Worm (Caenorhabditis elegans) whole organism, young adult: Measurements from ENCODE around the gene srsx-33.
A peak's percentile ranks its signal among the peaks of the same experiment; 100 is the strongest.

ENCODE experiments used
- B0261.1 ChIP-seq: sonication (generic microtip); optimal IDR thresholded peaks from 2 replicates; lab custom pipeline; 2016; ENCODE audit warnings: mild to moderate bottlenecking, missing genetic modification characterization, moderate library complexity, missing compliant biosample characterization
- B0336.3 ChIP-seq: fragments of 200-800 bp; sonication (Bioruptor generic); IDR thresholded peaks from 2 replicates; pipeline ENCODE4 v1.3.6; 2022; ENCODE audit warnings: missing genetic modification characterization, missing compliant biosample characterization
- F10E7.11 ChIP-seq: sonication (generic microtip); optimal IDR thresholded peaks from 2 replicates; lab custom pipeline; 2017; ENCODE audit warnings: mild to moderate bottlenecking, missing genetic modification characterization, moderate library complexity, missing compliant biosample characterization
- F52B5.7 ChIP-seq: sonication (generic microtip); optimal IDR thresholded peaks from 2 replicates; lab custom pipeline; 2016; ENCODE audit warnings: mild to moderate bottlenecking, missing genetic modification characterization, missing compliant biosample characterization
- F55B11.4 ChIP-seq: sonication (generic microtip); optimal IDR thresholded peaks from 2 replicates; lab custom pipeline; 2016; ENCODE audit warnings: missing compliant biosample characterization, missing genetic modification characterization, borderline replicate concordance; ENCODE audit not compliant: insufficient read depth
- F57A8.1 ChIP-seq: fragments of 200-800 bp; sonication (Bioruptor generic); optimal IDR thresholded peaks from 2 replicates; lab custom pipeline; 2018; ENCODE audit warnings: mild to moderate bottlenecking, missing genetic modification characterization, moderate library complexity, missing compliant biosample characterization
- T26A5.8 ChIP-seq: sonication (generic microtip); optimal IDR thresholded peaks from 2 replicates; lab custom pipeline; 2016; ENCODE audit warnings: missing genetic modification characterization, missing compliant biosample characterization
- Y53F4B.3 ChIP-seq: fragments of 200-800 bp; sonication (Bioruptor generic); IDR thresholded peaks from 2 replicates; pipeline ENCODE4 v1.3.6; 2022; ENCODE audit warnings: missing genetic modification reagents, missing genetic modification characterization, missing compliant biosample characterization
- Y67H2A.10 ChIP-seq: fragments of 200-800 bp; sonication (Bioruptor generic); conservative IDR thresholded peaks from 2 replicates; pipeline ENCODE4 v1.3.6; 2022; ENCODE audit warnings: missing genetic modification reagents, missing genetic modification characterization, missing compliant biosample characterization
- Y79H2A.3 ChIP-seq: fragments of 200-800 bp; sonication (Bioruptor generic); conservative IDR thresholded peaks from 2 replicates; pipeline ENCODE4 v1.3.6; 2022; ENCODE audit warnings: missing genetic modification reagents, missing genetic modification characterization, missing compliant biosample characterization
- Y95B8A.8 ChIP-seq: fragments of 200-800 bp; sonication (Bioruptor generic); IDR thresholded peaks from 2 replicates; pipeline ENCODE4 v1.3.6; 2022; ENCODE audit warnings: missing genetic modification reagents, missing genetic modification characterization, missing compliant biosample characterization
- akir-1 ChIP-seq: fragments of 200-800 bp; sonication (Bioruptor generic); optimal IDR thresholded peaks from 2 replicates; lab custom pipeline; 2018; ENCODE audit warnings: mild to moderate bottlenecking, missing genetic modification characterization, moderate library complexity, missing compliant biosample characterization
- atf-7 ChIP-seq: sonication (generic microtip); optimal IDR thresholded peaks from 2 replicates; lab custom pipeline; 2017; ENCODE audit warnings: mild to moderate bottlenecking, missing genetic modification characterization, missing compliant biosample characterization
- attf-3 ChIP-seq: fragments of 200-800 bp; sonication (Bioruptor generic); conservative IDR thresholded peaks from 2 replicates; pipeline ENCODE4 v1.3.6; 2022; ENCODE audit warnings: missing genetic modification reagents, missing genetic modification characterization, missing compliant biosample characterization
- bed-1 ChIP-seq: fragments of 200-800 bp; sonication (Bioruptor generic); IDR thresholded peaks from 2 replicates; pipeline ENCODE4 v1.3.6; 2022; ENCODE audit warnings: missing genetic modification reagents, missing genetic modification characterization, missing compliant biosample characterization
- ccch-3 ChIP-seq: fragments of 200-800 bp; sonication (Bioruptor generic); optimal IDR thresholded peaks from 2 replicates; lab custom pipeline; 2018; ENCODE audit warnings: mild to moderate bottlenecking, missing genetic modification characterization, missing compliant biosample characterization
- cebp-2 ChIP-seq: fragments of 200-800 bp; sonication (Bioruptor generic); IDR thresholded peaks from 2 replicates; pipeline ENCODE4 v1.3.6; 2022; ENCODE audit warnings: missing genetic modification characterization, missing compliant biosample characterization
- ceh-27 ChIP-seq: fragments of 200-800 bp; sonication (Bioruptor generic); optimal IDR thresholded peaks from 2 replicates; lab custom pipeline; 2018; ENCODE audit warnings: mild to moderate bottlenecking, missing genetic modification characterization, moderate library complexity, missing compliant biosample characterization
- ceh-40 ChIP-seq: fragments of 200-800 bp; sonication (Bioruptor generic); IDR thresholded peaks from 2 replicates; pipeline ENCODE4 v1.3.6; 2022; ENCODE audit warnings: missing genetic modification characterization, missing compliant biosample characterization
- ceh-79 ChIP-seq: sonication (generic microtip); optimal IDR thresholded peaks from 2 replicates; lab custom pipeline; 2017; ENCODE audit warnings: mild to moderate bottlenecking, missing genetic modification characterization, missing compliant biosample characterization
- die-1 ChIP-seq: sonication (generic microtip); optimal IDR thresholded peaks from 2 replicates; lab custom pipeline; 2016; ENCODE audit warnings: missing genotype, mild to moderate bottlenecking, missing genetic modification characterization, missing compliant biosample characterization
- dox-1 ChIP-seq: fragments of 200-800 bp; sonication (Bioruptor generic); IDR thresholded peaks from 2 replicates; pipeline ENCODE4 v1.3.6; 2022; ENCODE audit warnings: missing genetic modification reagents, missing genetic modification characterization, missing compliant biosample characterization
- dpff-1 ChIP-seq: sonication (generic microtip); optimal IDR thresholded peaks from 2 replicates; lab custom pipeline; 2017; ENCODE audit warnings: mild to moderate bottlenecking, missing genetic modification characterization, missing compliant biosample characterization
- dpl-1 ChIP-seq: fragments of 150-350 bp; optimal IDR thresholded peaks from 2 replicates; lab custom pipeline; 2014; ENCODE audit warnings: missing biosample characterization, missing genetic modification reagents, missing genetic modification characterization
- ekl-4 ChIP-seq: fragments of 200-800 bp; sonication (Bioruptor generic); IDR thresholded peaks from 2 replicates; pipeline ENCODE4 v1.3.6; 2022; ENCODE audit warnings: missing genetic modification reagents, missing genetic modification characterization, missing compliant biosample characterization
- ets-4 ChIP-seq: fragments of 200-800 bp; sonication (Bioruptor generic); optimal IDR thresholded peaks from 2 replicates; lab custom pipeline; 2018; ENCODE audit warnings: mild to moderate bottlenecking, missing genetic modification characterization, missing compliant biosample characterization
- gei-17 ChIP-seq: fragments of 200-800 bp; sonication (Bioruptor generic); optimal IDR thresholded peaks from 2 replicates; lab custom pipeline; 2018; ENCODE audit warnings: mild to moderate bottlenecking, missing genetic modification characterization, missing compliant biosample characterization
- hmg-1.2 ChIP-seq: fragments of 200-800 bp; sonication (Bioruptor generic); IDR thresholded peaks from 2 replicates; pipeline ENCODE4 v1.3.6; 2022; ENCODE audit warnings: missing genetic modification reagents, missing genetic modification characterization, missing compliant biosample characterization
- lag-1 ChIP-seq: fragments of 200-800 bp; sonication (Bioruptor generic); IDR thresholded peaks from 2 replicates; pipeline ENCODE4 v1.3.6; 2022; ENCODE audit warnings: missing genetic modification reagents, missing genetic modification characterization, missing compliant biosample characterization
- lir-1 ChIP-seq: fragments of 200-800 bp; sonication (Bioruptor generic); conservative IDR thresholded peaks from 2 replicates; pipeline ENCODE4 v1.3.6; 2022; ENCODE audit warnings: missing genetic modification reagents, missing genetic modification characterization, missing compliant biosample characterization
- lsl-1 ChIP-seq: fragments of 200-800 bp; sonication (Bioruptor generic); optimal IDR thresholded peaks from 2 replicates; lab custom pipeline; 2018; ENCODE audit warnings: mild to moderate bottlenecking, missing genetic modification characterization, moderate library complexity, missing compliant biosample characterization
- lsy-27 ChIP-seq: sonication (generic microtip); optimal IDR thresholded peaks from 2 replicates; lab custom pipeline; 2017; ENCODE audit warnings: missing genetic modification characterization, mild to moderate bottlenecking, missing compliant biosample characterization, antibody characterized with exemption, missing genotype, borderline replicate concordance; ENCODE audit not compliant: insufficient read depth
- madf-3 ChIP-seq: fragments of 200-800 bp; sonication (Bioruptor generic); IDR thresholded peaks from 2 replicates; pipeline ENCODE4 v1.3.6; 2022; ENCODE audit warnings: missing genetic modification reagents, missing genetic modification characterization, missing compliant biosample characterization
- madf-6 ChIP-seq: fragments of 200-800 bp; sonication (Bioruptor generic); IDR thresholded peaks from 2 replicates; pipeline ENCODE4 v1.3.6; 2022; ENCODE audit warnings: missing genetic modification reagents, missing genetic modification characterization, missing compliant biosample characterization
- nhr-80 ChIP-seq: sonication (generic microtip); optimal IDR thresholded peaks from 2 replicates; lab custom pipeline; 2016; ENCODE audit warnings: missing genetic modification characterization, missing compliant biosample characterization
- pbrm-1 ChIP-seq: fragments of 200-800 bp; sonication (Bioruptor generic); IDR thresholded peaks from 2 replicates; pipeline ENCODE4 v1.3.6; 2022; ENCODE audit warnings: missing genetic modification reagents, missing genetic modification characterization, missing compliant biosample characterization
- pha-4 ChIP-seq: fragments of 150-350 bp; sonication (generic microtip); optimal IDR thresholded peaks from 2 replicates; lab custom pipeline; 2014; ENCODE audit warnings: missing biosample characterization, missing genetic modification reagents, missing genetic modification characterization
- rcor-1 ChIP-seq: fragments of 200-800 bp; sonication (Bioruptor generic); IDR thresholded peaks from 2 replicates; pipeline ENCODE4 v1.3.6; 2022; ENCODE audit warnings: missing genetic modification reagents, missing genetic modification characterization, missing compliant biosample characterization
- repo-1 ChIP-seq: sonication (generic microtip); optimal IDR thresholded peaks from 2 replicates; lab custom pipeline; 2017; ENCODE audit warnings: mild to moderate bottlenecking, missing genetic modification characterization, missing compliant biosample characterization
- sdz-38 ChIP-seq: sonication (generic microtip); optimal IDR thresholded peaks from 2 replicates; lab custom pipeline; 2016; ENCODE audit warnings: missing genotype, missing genetic modification characterization, missing compliant biosample characterization
- snpc-4 ChIP-seq, 5 experiments: fragments of 150-350 bp in 1 of 5; sonication (generic microtip) in 4 of 5; optimal IDR thresholded peaks; 2 replicates each; lab custom pipeline; 2014 to 2018; ENCODE audit warnings: missing genetic modification characterization in 5 of 5, missing biosample characterization in 3 of 5, antibody characterized with exemption in 2 of 5, mild to moderate bottlenecking in 2 of 5, missing compliant biosample characterization in 2 of 5, missing genotype in 2 of 5, moderate library complexity in 2 of 5, missing genetic modification reagents in 1 of 5
- tbx-9 ChIP-seq: sonication (generic microtip); optimal IDR thresholded peaks from 2 replicates; lab custom pipeline; 2016; ENCODE audit warnings: borderline replicate concordance, missing genetic modification characterization, inconsistent platforms, missing compliant biosample characterization
- xnd-1 ChIP-seq: sonication (generic microtip); optimal IDR thresholded peaks from 2 replicates; lab custom pipeline; 2016; ENCODE audit warnings: missing genotype, missing genetic modification reagents, missing genetic modification characterization, missing compliant biosample characterization
- zim-3 ChIP-seq: sonication (generic microtip); optimal IDR thresholded peaks from 2 replicates; lab custom pipeline; 2017; ENCODE audit warnings: mild to moderate bottlenecking, missing genetic modification characterization, moderate library complexity, missing compliant biosample characterization
- ztf-3 ChIP-seq: fragments of 200-800 bp; sonication (Bioruptor generic); optimal IDR thresholded peaks from 2 replicates; lab custom pipeline; 2018; ENCODE audit warnings: mild to moderate bottlenecking, missing genetic modification characterization, missing compliant biosample characterization

srsx-33 gene

ce11 chrV:11268791-11269190, 16.5 kb upstream of the srsx-33 start, which contains the start of gene str-115:
TSS of gene str-115 (plus strand) at chrV:11269091.
- TF ChIP-seq madf-3 (GFP tag; lab: Robert Waterston, UW) (no peak), die-1 (tag; lab: Kevin White, UChicago) (no peak), B0336.3 (no peak), dox-1 (no peak), sdz-38 (tag; lab: Kevin White, UChicago) (no peak), bed-1 (GFP tag; lab: Robert Waterston, UW) (no peak), gei-17 (no peak), pbrm-1 (GFP tag; lab: Robert Waterston, UW) (no peak), repo-1 (tag; lab: Kevin White, UChicago) (no peak), ekl-4 (GFP tag; lab: Robert Waterston, UW) (no peak), ceh-40 (GFP tag; lab: Robert Waterston, UW) (no peak), cebp-2 (GFP tag; lab: Robert Waterston, UW) (no peak), F52B5.7 (tag; lab: Kevin White, UChicago) (no peak), Y67H2A.10 (no peak), dpl-1 (no peak), F10E7.11 (tag; lab: Kevin White, UChicago) (no peak), tbx-9 (tag; lab: Kevin White, UChicago) (no peak), ztf-3 (GFP tag; lab: Kevin White, UChicago) (no peak), xnd-1 (tag; lab: Kevin White, UChicago) (no peak), F55B11.4 (tag; lab: Kevin White, UChicago) (no peak)
- TF ChIP-seq, all 124 proteins: peak for 0

ce11 chrV:11266681-11267080, 14.4 kb upstream of the srsx-33 start, which contains the start of gene str-116:
TSS of gene str-116 (plus strand) at chrV:11266981.
- TF ChIP-seq lir-1 (GFP tag; lab: Robert Waterston, UW) (no peak), Y67H2A.10 (no peak), zim-3 (tag; lab: Kevin White, UChicago) (no peak), T26A5.8 (no peak), nhr-80 (tag; lab: Kevin White, UChicago) (no peak), lsl-1 (GFP tag; lab: Kevin White, UChicago) (no peak), F52B5.7 (tag; lab: Kevin White, UChicago) (no peak), Y53F4B.3 (GFP tag; lab: Robert Waterston, UW) (no peak), dox-1 (no peak), pha-4 (tag; lab: Kevin White, UChicago) (no peak), ekl-4 (GFP tag; lab: Robert Waterston, UW) (no peak), ets-4 (no peak), F57A8.1 (GFP tag; lab: Kevin White, UChicago) (no peak), Y95B8A.8 (GFP tag; lab: Robert Waterston, UW) (no peak)

ce11 chrV:11265482-11265881, 13.2 kb upstream of the srsx-33 start, which contains the start of gene cln-3.1:
TSS of gene cln-3.1 (minus strand) at chrV:11265652.
- TF ChIP-seq ccch-3 (GFP tag; lab: Kevin White, UChicago): no peak
- no peak for TF ChIP-seq rcor-1 (GFP tag; lab: Robert Waterston, UW)
- no peak for TF ChIP-seq lag-1
- TF ChIP-seq ceh-27 (GFP tag; lab: Kevin White, UChicago): no peak
- TF ChIP-seq nhr-80 (tag; lab: Kevin White, UChicago): peak; percentile 61
- TF ChIP-seq Y79H2A.3 (GFP tag; lab: Robert Waterston, UW): no peak

- TF ChIP-seq akir-1 (GFP tag; lab: Kevin White, UChicago) (no peak), cebp-2 (GFP tag; lab: Robert Waterston, UW) (no peak), B0261.1 (no peak), atf-7 (tag; lab: Kevin White, UChicago) (no peak), snpc-4 (GFP tag; optimal IDR thresholded peaks at IDR 0.05; lab: Kevin White, UChicago) (no peak), snpc-4 (tag; optimal IDR thresholded peaks at IDR 0.05; lab: Kevin White, UChicago) (no peak), attf-3 (no peak), ceh-40 (GFP tag; lab: Robert Waterston, UW) (no peak), dpff-1 (tag; lab: Kevin White, UChicago) (no peak), madf-6 (GFP tag; lab: Robert Waterston, UW) (no peak), lsy-27 (tag; lab: Kevin White, UChicago) (no peak), hmg-1.2 (GFP tag; lab: Robert Waterston, UW) (no peak), ceh-79 (no peak)
Observed at ce11 chrV:11263025-11263424, 10.7 kb upstream of the srsx-33 start, which contains the start of gene F07B10.4. TSS of gene F07B10.4 (minus strand) at chrV:11263125.
